Fruit fly (Drosophila melanogaster): Measurements from ENCODE around the gene Hph.
A peak's percentile ranks its signal among the peaks of the same experiment; 100 is the strongest.

The Hph gene

DNA sequence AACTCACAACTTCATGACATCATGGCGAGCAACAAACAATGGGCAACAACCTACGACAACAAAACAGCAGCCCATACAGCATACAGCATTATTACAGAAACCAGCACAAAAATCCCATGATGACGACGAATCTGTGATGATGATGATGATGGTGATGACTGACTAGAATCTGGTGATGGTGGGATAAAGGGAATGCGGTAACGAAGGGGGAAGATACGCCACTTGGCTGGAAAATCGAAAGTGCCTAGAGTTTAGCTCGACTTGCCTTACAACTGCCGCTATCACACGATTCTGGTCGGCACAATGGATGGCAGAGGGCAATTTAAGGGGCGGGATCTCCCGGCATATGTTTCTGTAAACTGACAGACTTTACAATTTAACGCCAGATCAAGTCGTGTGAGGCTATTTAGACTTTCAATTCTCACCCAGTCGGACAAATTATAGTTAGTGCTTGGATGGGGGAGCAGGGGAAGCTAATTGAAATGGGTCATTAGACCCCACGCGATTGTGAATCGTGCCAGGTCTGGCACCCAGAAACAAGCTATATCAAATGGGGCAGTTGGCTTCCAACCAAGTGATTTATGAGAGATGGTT is 58.3 kb downstream of the Hph start:
- TF ChIP-seq usp (GFP tag; optimal IDR thresholded peaks at IDR 0.05) (no peak), pan (optimal IDR thresholded peaks at IDR 0.05) (no peak), Dll (optimal IDR thresholded peaks at IDR 0.05) (no peak), psq (optimal IDR thresholded peaks at IDR 0.05) (no peak), EcR (GFP tag; optimal IDR thresholded peaks at IDR 0.05) (no peak), CG8478 (optimal IDR thresholded peaks at IDR 0.05) (no peak)

DNA sequence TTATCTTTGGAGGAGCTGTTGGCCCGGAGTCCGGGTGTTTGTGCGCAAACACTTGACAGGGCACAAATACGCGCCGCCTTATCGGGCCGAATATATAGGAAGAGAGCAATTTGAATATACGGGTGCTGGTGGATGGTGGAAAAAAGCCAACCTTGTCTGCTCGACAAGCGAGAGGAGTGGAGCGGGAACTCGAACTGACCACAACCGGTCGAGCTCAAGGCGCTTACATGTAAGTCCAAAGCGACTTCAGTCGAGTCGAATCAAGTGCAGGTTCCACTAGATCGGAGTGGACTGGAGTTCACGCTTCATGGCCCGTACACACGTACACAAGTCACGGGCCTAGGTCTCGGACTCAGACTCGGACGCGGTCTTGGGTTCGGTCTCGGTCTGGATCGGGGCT is 59.0 kb downstream of the Hph start:
- TF ChIP-seq pan (optimal IDR thresholded peaks at IDR 0.05) (no peak), CG8478 (optimal IDR thresholded peaks at IDR 0.05) (no peak), usp (GFP tag; optimal IDR thresholded peaks at IDR 0.05) (no peak), psq (optimal IDR thresholded peaks at IDR 0.05) (no peak), EcR (GFP tag; optimal IDR thresholded peaks at IDR 0.05) (no peak), Dll (optimal IDR thresholded peaks at IDR 0.05) (no peak)

DNA sequence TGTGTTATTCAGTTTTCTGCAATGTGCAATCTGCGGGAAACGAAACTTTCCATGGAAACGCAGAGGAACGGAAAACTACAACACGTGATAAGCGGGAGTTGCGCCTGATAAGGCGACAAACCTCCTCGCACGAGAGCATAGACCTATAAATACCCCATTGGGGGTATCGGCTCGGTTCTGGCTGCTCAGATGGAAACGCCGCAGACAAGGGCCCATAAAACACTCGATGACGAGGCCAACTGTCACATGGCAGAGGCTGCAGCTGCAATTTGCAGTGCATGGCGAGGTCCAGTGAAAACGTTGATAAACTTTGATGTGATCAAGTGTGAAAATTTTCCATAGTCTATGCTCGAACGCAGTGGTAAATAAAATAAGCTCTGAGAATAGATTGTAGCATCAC is 60.0 kb downstream of the Hph start:
- TF ChIP-seq Dll (optimal IDR thresholded peaks at IDR 0.05) (no peak), psq (optimal IDR thresholded peaks at IDR 0.05) (no peak), usp (GFP tag; optimal IDR thresholded peaks at IDR 0.05) (no peak), EcR (GFP tag; optimal IDR thresholded peaks at IDR 0.05) (peak in 1 of 2 experiments; percentile 26), pan (optimal IDR thresholded peaks at IDR 0.05) (no peak)

DNA sequence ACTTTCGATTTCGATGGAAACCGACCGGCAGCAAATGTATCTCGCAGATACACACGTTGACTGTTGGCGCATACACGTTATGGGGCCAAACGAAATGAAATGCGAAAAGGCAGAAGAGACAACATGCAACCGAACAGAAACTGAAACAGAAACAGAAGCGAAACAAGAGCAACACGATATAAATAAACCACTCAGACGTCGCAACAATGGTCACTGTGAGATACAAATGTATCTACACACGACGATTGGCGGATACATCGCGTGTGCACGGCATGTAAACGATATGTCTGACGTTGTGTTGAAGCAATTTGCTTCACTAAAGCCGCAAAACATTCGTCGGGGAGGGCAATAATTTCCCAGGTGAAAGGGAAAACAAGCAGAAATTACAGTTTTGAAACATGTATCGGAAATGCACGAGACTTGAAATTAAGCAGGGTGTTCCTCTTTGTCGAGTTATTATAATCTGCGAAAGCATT is 60.9 kb downstream of the Hph start:
- TF ChIP-seq EcR (GFP tag; optimal IDR thresholded peaks at IDR 0.05): no peak
- TF ChIP-seq Dll (optimal IDR thresholded peaks at IDR 0.05): no peak
- TF ChIP-seq usp (GFP tag; optimal IDR thresholded peaks at IDR 0.05): no peak

All from whole organism.